Fruit fly (Drosophila melanogaster) whole organism, embryonic: ENCODE measurements around the gene TotM.
A peak's percentile ranks its signal among the peaks of the same experiment; 100 is the strongest.

Experiments
- Atf-2 ChIP-seq: fragments of 200-800 bp; sonication (Bioruptor generic); optimal IDR thresholded peaks from 2 replicates; lab custom pipeline; 2016; ENCODE audit warnings: missing biosample characterization, missing genetic modification characterization
- Blimp-1 ChIP-seq: fragments of 200-800 bp; sonication (Bioruptor generic); optimal IDR thresholded peaks from 3 replicates; lab custom pipeline; 2018; ENCODE audit warnings: missing biosample characterization, missing genetic modification characterization, mild to moderate bottlenecking, moderate library complexity, missing genetic modification reagents
- CG10321 ChIP-seq: fragments of 200-800 bp; sonication (Bioruptor generic); IDR thresholded peaks from 2 replicates; pipeline ENCODE4 v1.3.6; 2022; ENCODE audit warnings: missing biosample characterization, missing genetic modification characterization
- CG10654 ChIP-seq: fragments of 200-800 bp; sonication (Bioruptor generic); optimal IDR thresholded peaks from 2 replicates; lab custom pipeline; 2016; ENCODE audit warnings: missing biosample characterization, missing genetic modification characterization
- CG13624 ChIP-seq: fragments of 200-800 bp; sonication (Bioruptor generic); optimal IDR thresholded peaks from 2 replicates; lab custom pipeline; 2016; ENCODE audit warnings: missing biosample characterization, missing genetic modification characterization
- CG15479 ChIP-seq: fragments of 200-800 bp; sonication (Bioruptor generic); optimal IDR thresholded peaks from 3 replicates; lab custom pipeline; 2019; ENCODE audit warnings: missing biosample characterization, mild to moderate bottlenecking, missing genetic modification characterization, moderate library complexity
- CG15601 ChIP-seq: fragments of 200-800 bp; sonication (Bioruptor generic); optimal IDR thresholded peaks from 3 replicates; lab custom pipeline; 2019; ENCODE audit warnings: missing biosample characterization, mild to moderate bottlenecking, missing genetic modification characterization, moderate library complexity
- CG1832 ChIP-seq: fragments of 200-800 bp; sonication (Bioruptor generic); optimal IDR thresholded peaks from 2 replicates; lab custom pipeline; 2017; ENCODE audit warnings: missing biosample characterization, mild to moderate bottlenecking, missing genetic modification characterization, inconsistent platforms
- CG3726 ChIP-seq: fragments of 200-800 bp; sonication (Bioruptor generic); IDR thresholded peaks from 3 replicates; pipeline ENCODE4, ENCODE4 v1.3.6; 2022; ENCODE audit warnings: missing biosample characterization, missing genetic modification characterization
- CG5180 ChIP-seq: fragments of 200-800 bp; sonication (Bioruptor generic); optimal IDR thresholded peaks from 3 replicates; lab custom pipeline; 2017; ENCODE audit warnings: missing biosample characterization, missing genetic modification characterization, mild to moderate bottlenecking, moderate library complexity, missing genetic modification reagents
- CG6791 ChIP-seq: fragments of 200-800 bp; sonication (Bioruptor generic); IDR thresholded peaks from 3 replicates; pipeline ENCODE4 v1.3.6; 2022; ENCODE audit warnings: missing biosample characterization, missing genetic modification characterization; ENCODE audit not compliant: partially characterized antibody
- CG8290 ChIP-seq, 3 experiments: fragments of 200-800 bp; sonication (Bioruptor generic); optimal IDR thresholded peaks; 2 replicates each; lab custom pipeline; 2016 to 2019; ENCODE audit warnings: missing biosample characterization in 3 of 3, missing genetic modification characterization in 3 of 3, mild to moderate bottlenecking in 2 of 3, moderate library complexity in 1 of 3
- CG8478 ChIP-seq: fragments of >200 bp; optimal IDR thresholded peaks from 2 replicates; lab custom pipeline; 2018
- Deaf1 ChIP-seq: fragments of 200-800 bp; optimal IDR thresholded peaks from 3 replicates; lab custom pipeline; 2019; ENCODE audit warnings: missing biosample characterization, mild to moderate bottlenecking, missing genetic modification characterization, moderate library complexity
- Dref ChIP-seq: fragments of 200-800 bp; sonication (Bioruptor generic); IDR thresholded peaks from 2 replicates; pipeline ENCODE4 v1.3.6; 2022; ENCODE audit warnings: missing biosample characterization, missing genetic modification characterization
- GATAe ChIP-seq: fragments of 200-800 bp; sonication (Bioruptor generic); conservative IDR thresholded peaks from 2 replicates; pipeline ENCODE4 v1.3.6; 2022; ENCODE audit warnings: missing biosample characterization, missing genetic modification characterization
- Hr51 ChIP-seq, 2 experiments: fragments of 200-800 bp; sonication (Bioruptor generic); optimal IDR thresholded peaks; 2 replicates in 1 of 2; 3 replicates in 1 of 2; lab custom pipeline; 2016 to 2018; ENCODE audit warnings: missing biosample characterization in 2 of 2, missing genetic modification characterization in 2 of 2, mild to moderate bottlenecking in 1 of 2, moderate library complexity in 1 of 2
- Med ChIP-seq: fragments of 200-800 bp; sonication (Bioruptor generic); peaks from one replicate; lab custom pipeline; 2016; ENCODE audit warnings: missing biosample characterization, missing genetic modification characterization, mild to moderate bottlenecking, inconsistent platforms, moderate library complexity
- Pdp1 ChIP-seq, 2 experiments: fragments of 200-800 bp; sonication (Bioruptor generic); optimal IDR thresholded peaks; 3 replicates each; lab custom pipeline; 2016; ENCODE audit warnings: missing biosample characterization in 2 of 2, missing genetic modification characterization in 2 of 2, mild to moderate bottlenecking in 1 of 2, moderate library complexity in 1 of 2
- Scr ChIP-seq: fragments of 200-800 bp; sonication (Bioruptor generic); IDR thresholded peaks from 2 replicates; pipeline ENCODE4 v1.3.6; 2022; ENCODE audit warnings: missing biosample characterization, missing genetic modification characterization; ENCODE audit not compliant: partially characterized antibody
- ase ChIP-seq: fragments of 200-800 bp; sonication (Bioruptor generic); IDR thresholded peaks from 3 replicates; pipeline ENCODE4 v1.3.6; 2022; ENCODE audit warnings: missing biosample characterization, missing genetic modification characterization
- caup ChIP-seq: fragments of 200-800 bp; sonication (Bioruptor generic); optimal IDR thresholded peaks from 3 replicates; lab custom pipeline; 2017; ENCODE audit warnings: missing biosample characterization, mild to moderate bottlenecking, missing genetic modification characterization, moderate library complexity; ENCODE audit not compliant: severe bottlenecking
- chinmo ChIP-seq: fragments of 200-800 bp; sonication (Bioruptor generic); IDR thresholded peaks from 4 replicates; pipeline ENCODE4 v1.3.6; 2022; ENCODE audit warnings: missing biosample characterization, missing genetic modification characterization; ENCODE audit not compliant: partially characterized antibody
- crol ChIP-seq: fragments of 200-800 bp; sonication (Bioruptor generic); IDR thresholded peaks from 2 replicates; pipeline ENCODE4 v1.3.6; 2022; ENCODE audit warnings: missing biosample characterization, missing genetic modification characterization
- disco-r ChIP-seq: fragments of 200-800 bp; sonication (Bioruptor generic); optimal IDR thresholded peaks from 2 replicates; lab custom pipeline; 2016; ENCODE audit warnings: missing biosample characterization, missing genetic modification characterization
- fd3F ChIP-seq: fragments of 200-800 bp; sonication (Bioruptor generic); optimal IDR thresholded peaks from 2 replicates; lab custom pipeline; 2018; ENCODE audit warnings: missing biosample characterization, mild to moderate bottlenecking, missing genetic modification characterization, moderate library complexity
- gce ChIP-seq: fragments of 200-800 bp; sonication (Bioruptor generic); IDR thresholded peaks from 3 replicates; pipeline ENCODE4 v1.3.6; 2022; ENCODE audit warnings: missing biosample characterization, missing genetic modification characterization
- gcm ChIP-seq: fragments of 200-800 bp; sonication (Bioruptor generic); optimal IDR thresholded peaks from 2 replicates; lab custom pipeline; 2019; ENCODE audit warnings: missing biosample characterization, mild to moderate bottlenecking, missing genetic modification characterization, moderate library complexity
- gem ChIP-seq: fragments of 200-800 bp; sonication (Bioruptor generic); optimal IDR thresholded peaks from 2 replicates; lab custom pipeline; 2019; ENCODE audit warnings: missing biosample characterization, mild to moderate bottlenecking, missing genetic modification characterization, moderate library complexity
- kay ChIP-seq: fragments of 200-800 bp; sonication (Bioruptor generic); optimal IDR thresholded peaks from 2 replicates; lab custom pipeline; 2016; ENCODE audit warnings: missing biosample characterization, missing genetic modification characterization
- lbe ChIP-seq: fragments of 200-800 bp; sonication (Bioruptor generic); optimal IDR thresholded peaks from 2 replicates; lab custom pipeline; 2016; ENCODE audit warnings: missing biosample characterization, mild to moderate bottlenecking, missing genetic modification characterization
- nom ChIP-seq: fragments of 200-800 bp; sonication (Bioruptor generic); optimal IDR thresholded peaks from 2 replicates; lab custom pipeline; 2017; ENCODE audit warnings: missing biosample characterization, missing genetic modification characterization, mild to moderate bottlenecking, moderate library complexity, missing genetic modification reagents
- peb ChIP-seq: fragments of 200-800 bp; sonication (Bioruptor generic); IDR thresholded peaks from 2 replicates; pipeline ENCODE4 v1.3.6; 2022; ENCODE audit warnings: missing biosample characterization, missing genetic modification characterization
- sens ChIP-seq: fragments of 200-800 bp; sonication (Bioruptor generic); peaks from one replicate; lab custom pipeline; 2016; ENCODE audit warnings: missing biosample characterization, missing genetic modification characterization
- sens-2 ChIP-seq: fragments of 200-800 bp; sonication (Bioruptor generic); IDR thresholded peaks from 2 replicates; pipeline ENCODE4 v1.3.6; 2022; ENCODE audit warnings: missing biosample characterization, missing genetic modification characterization
- twi ChIP-seq: fragments of 200-800 bp; optimal IDR thresholded peaks from 2 replicates; lab custom pipeline; 2019; ENCODE audit warnings: missing biosample characterization, mild to moderate bottlenecking, missing genetic modification characterization, moderate library complexity
- vfl ChIP-seq: fragments of 200-800 bp; sonication (Bioruptor generic); optimal IDR thresholded peaks from 2 replicates; lab custom pipeline; 2016; ENCODE audit warnings: missing biosample characterization, missing genetic modification characterization
- zf30C ChIP-seq: fragments of 200-800 bp; sonication (Bioruptor generic); optimal IDR thresholded peaks from 3 replicates; lab custom pipeline; 2018; ENCODE audit warnings: missing biosample characterization, mild to moderate bottlenecking, missing genetic modification characterization

TotM gene

dm6 chr2L:5289921-5290320 lies 39.7 kb upstream of the TotM start:
- TF ChIP-seq Hr51 (GFP tag; optimal IDR thresholded peaks at IDR 0.05; lab: Kevin White, UChicago) (no peak), gem (tag; lab: Kevin White, UChicago) (peak; percentile 5), nom (GFP tag; lab: Kevin White, UChicago) (peak; percentile 65), CG8290 (GFP tag; optimal IDR thresholded peaks at IDR 0.05; lab: Kevin White, UChicago) (no peak), CG8290 (tag; optimal IDR thresholded peaks at IDR 0.05; lab: Kevin White, UChicago) (no peak), ase (GFP tag; lab: Robert Waterston, UW) (no peak), kay (GFP tag; lab: Kevin White, UChicago) (no peak), Blimp-1 (GFP tag; lab: Kevin White, UChicago) (peak; percentile 25), CG3726 (GFP tag; lab: Robert Waterston, UW) (no peak), lbe (GFP tag; lab: Kevin White, UChicago) (peak; percentile 25)

dm6 chr2L:5290530-5290929 lies 39.1 kb upstream of the TotM start:
- TF ChIP-seq peb (GFP tag; lab: Robert Waterston, UW) (no peak), fd3F (GFP tag; lab: Kevin White, UChicago) (no peak)

- TF ChIP-seq CG15479 (GFP tag; lab: Kevin White, UChicago) = peak; percentile 19
- no peak for TF ChIP-seq Dref
- TF ChIP-seq sens-2 (GFP tag; lab: Robert Waterston, UW) = 0 out of 2 replicates have a peak, but pooled peaks have one; percentile 15
- TF ChIP-seq sens = peak; percentile 46
- TF ChIP-seq GATAe (GFP tag; lab: Robert Waterston, UW) = peak; percentile 21; the same call in 1 of the 2 replicates
- peak; percentile 41 for TF ChIP-seq Med (GFP tag; lab: Kevin White, UChicago)
- peak; percentile 76 for TF ChIP-seq crol
- no peak for TF ChIP-seq Deaf1 (tag; lab: Kevin White, UChicago)
- TF ChIP-seq twi (tag; lab: Kevin White, UChicago) = peak; percentile 42
- TF ChIP-seq CG5180 = peak; percentile 47
- peak; percentile 74 for TF ChIP-seq gcm
- TF ChIP-seq caup (GFP tag; lab: Kevin White, UChicago) = no peak
- TF ChIP-seq zf30C (GFP tag; lab: Kevin White, UChicago) = no peak
- TF ChIP-seq CG6791 = no peak
Measured at dm6 chr2L:5291195-5291594, 38.5 kb upstream of the TotM start.

dm6 chr2L:5291869-5292642 lies 37.6 kb upstream of the TotM start:
- TF ChIP-seq CG10654 (GFP tag; lab: Kevin White, UChicago) (no peak), crol (peak; percentile 52; the same call in 1 of the 2 replicates), Scr (GFP tag; lab: Robert Waterston, UW) (no peak), CG8478 (lab: Kevin White, UChicago) (peak; percentile 60), CG15601 (tag; lab: Kevin White, UChicago) (no peak), CG13624 (GFP tag; lab: Kevin White, UChicago) (no peak), disco-r (GFP tag; lab: Kevin White, UChicago) (no peak), vfl (GFP tag; lab: Kevin White, UChicago) (no peak), chinmo (no peak), gce (no peak), CG10321 (GFP tag; lab: Robert Waterston, UW) (peak; percentile 77), Atf-2 (no peak), Pdp1 (GFP tag; optimal IDR thresholded peaks at IDR 0.05; lab: Kevin White, UChicago) (peak in 1 of 2 experiments; percentile 44), nom (GFP tag; lab: Kevin White, UChicago) (peak; percentile 33), CG1832 (GFP tag; lab: Kevin White, UChicago) (peak; percentile 5)
